Fruit fly (Drosophila melanogaster) whole organism: ENCODE results near the gene CG33658.

Source experiments
- CG8478 ChIP-seq: fragments of >200 bp; optimal IDR thresholded peaks from 2 replicates; lab custom pipeline; 2018; ENCODE audit warnings: inconsistent platforms
- Dll ChIP-seq: fragments of >200 bp; optimal IDR thresholded peaks from 2 replicates; lab custom pipeline; 2017
- EcR ChIP-seq, 2 experiments: fragments of >200 bp; optimal IDR thresholded peaks; 2 replicates each; lab custom pipeline; 2017; ENCODE audit warnings: missing biosample characterization in 2 of 2, missing genetic modification characterization in 2 of 2, missing genetic modification reagents in 2 of 2
- pan ChIP-seq: fragments of >200 bp; optimal IDR thresholded peaks from 2 replicates; lab custom pipeline; 2017
- psq ChIP-seq: fragments of >200 bp; optimal IDR thresholded peaks from 2 replicates; lab custom pipeline; 2017
- usp ChIP-seq: fragments of >200 bp; optimal IDR thresholded peaks from 2 replicates; lab custom pipeline; 2017; ENCODE audit warnings: missing biosample characterization, missing genetic modification characterization, mixed read lengths

dm6 chr3R:24851429-24851828 is 10.5 kb upstream of the CG33658 start, which contains the start of gene Nct:
- TF ChIP-seq usp (GFP tag; lab: Kevin White, UChicago) (no peak), psq (lab: Kevin White, UChicago) (no peak), EcR (GFP tag; optimal IDR thresholded peaks at IDR 0.05; lab: Kevin White, UChicago) (no peak), pan (lab: Kevin White, UChicago) (no peak), CG8478 (lab: Kevin White, UChicago) (no peak), Dll (lab: Kevin White, UChicago) (no peak)
